Fruit fly (Drosophila melanogaster): ENCODE results near the gene CG14636.

DNA sequence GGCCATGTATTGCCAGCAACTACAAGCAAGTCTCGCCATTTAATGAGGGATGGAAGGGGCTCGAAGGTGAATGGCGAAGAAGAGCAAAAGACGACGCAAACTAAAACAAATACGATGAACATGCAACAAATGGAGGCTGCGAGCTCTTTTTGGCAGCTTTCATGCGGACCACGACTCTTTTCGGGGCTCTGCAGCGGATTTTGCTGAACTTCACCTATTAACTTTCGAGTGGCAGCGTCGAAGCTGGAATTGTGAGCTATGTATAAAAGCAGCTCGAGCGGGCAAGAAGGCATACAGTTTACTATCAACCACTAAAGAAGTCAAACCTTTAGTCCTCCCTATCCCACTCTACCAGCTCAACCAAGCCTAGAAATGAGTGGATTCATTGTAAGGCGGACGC, 39.3 kb upstream of the CG14636 start, which contains the start of gene TwdlV:
- TF ChIP-seq CG8478 (optimal IDR thresholded peaks at IDR 0.05), result no peak
- TF ChIP-seq CTCF (optimal IDR thresholded peaks at IDR 0.05), result no peak
